Worm (Caenorhabditis elegans) whole organism, L4 larva: Measurements from ENCODE around the gene idpa-1.

Experiments
- Y5F2A.4 ChIP-seq: fragments of 200-800 bp; sonication (Bioruptor generic); optimal IDR thresholded peaks from 2 replicates; lab custom pipeline; 2018; ENCODE audit warnings: mild to moderate bottlenecking, missing genetic modification characterization, missing compliant biosample characterization
- aha-1 ChIP-seq: fragments of 150-350 bp; peaks from one replicate; lab custom pipeline; 2014; ENCODE audit warnings: missing biosample characterization, missing genetic modification characterization
- ama-1 ChIP-seq: fragments of 150-350 bp; optimal IDR thresholded peaks from 2 replicates; lab custom pipeline; 2014; ENCODE audit warnings: inconsistent platforms, mixed read lengths
- daf-12 ChIP-seq: fragments of 150-350 bp; optimal IDR thresholded peaks from 2 replicates; lab custom pipeline; 2014; ENCODE audit warnings: missing biosample characterization, missing genetic modification reagents, missing genetic modification characterization
- dmd-8 ChIP-seq: fragments of 200-800 bp; sonication (Bioruptor generic); IDR thresholded peaks from 2 replicates; pipeline ENCODE4 v1.3.6; 2022; ENCODE audit warnings: missing genetic modification characterization, missing compliant biosample characterization
- lin-15B ChIP-seq: fragments of 150-350 bp; sonication (generic microtip); optimal IDR thresholded peaks from 3 replicates; lab custom pipeline; 2014; ENCODE audit warnings: missing biosample characterization, missing genetic modification characterization
- lsy-2 ChIP-seq, 2 experiments: fragments of 150-350 bp in 1 of 2; sonication (generic microtip) in 1 of 2; optimal IDR thresholded peaks; 2 replicates each; lab custom pipeline; 2014 to 2017; ENCODE audit warnings: missing biosample characterization in 2 of 2, missing genetic modification characterization in 2 of 2
- nhr-111 ChIP-seq: fragments of 200-800 bp; sonication (Bioruptor generic); optimal IDR thresholded peaks from 2 replicates; lab custom pipeline; 2018; ENCODE audit warnings: mild to moderate bottlenecking, missing genetic modification characterization, missing compliant biosample characterization
- nhr-41 ChIP-seq: fragments of 200-800 bp; sonication (Bioruptor generic); IDR thresholded peaks from 2 replicates; pipeline ENCODE4 v1.3.6; 2022; ENCODE audit warnings: missing genetic modification reagents, missing genetic modification characterization, missing compliant biosample characterization
- nhr-77 ChIP-seq: fragments of 150-350 bp; optimal IDR thresholded peaks from 2 replicates; lab custom pipeline; 2014; ENCODE audit warnings: missing biosample characterization, missing genetic modification characterization
- rbr-2 ChIP-seq: sonication (generic microtip); optimal IDR thresholded peaks from 2 replicates; lab custom pipeline; 2016; ENCODE audit warnings: missing genotype, missing genetic modification characterization, missing compliant biosample characterization
- unc-62 ChIP-seq, 3 experiments: fragments of 150-350 bp in 1 of 3; sonication (generic microtip); optimal IDR thresholded peaks in 2 of 3; peaks in 1 of 3; 1 replicate in 1 of 3; 2 replicates in 2 of 3; lab custom pipeline; 2014 to 2017; ENCODE audit warnings: missing biosample characterization in 3 of 3, missing genetic modification characterization in 3 of 3, missing genetic modification reagents in 3 of 3, missing genotype in 1 of 3
- zag-1 ChIP-seq: fragments of 150-350 bp; optimal IDR thresholded peaks from 2 replicates; lab custom pipeline; 2014; ENCODE audit warnings: missing biosample characterization, missing genetic modification characterization

DNA sequence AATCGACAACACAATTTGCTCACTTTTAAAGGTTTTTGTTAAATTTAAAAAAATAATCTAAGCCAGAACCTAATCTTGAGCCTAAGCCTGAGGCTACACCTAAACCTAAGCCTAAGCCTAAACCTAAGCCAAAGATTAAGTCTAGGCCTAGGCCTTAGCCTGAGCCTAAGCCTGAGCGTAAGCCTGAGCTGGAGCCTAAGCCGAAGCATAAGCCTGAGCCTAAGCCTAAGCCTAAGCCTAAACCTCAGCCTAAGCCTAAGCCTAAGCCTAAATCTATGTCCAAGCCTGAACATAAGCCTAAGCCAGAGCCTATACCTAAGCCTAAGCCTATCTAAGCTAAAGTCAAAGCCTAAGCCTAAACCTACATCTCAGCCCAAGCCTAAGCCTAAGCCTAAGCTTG lies 36.8 kb upstream of the idpa-1 start:
- no peak for TF ChIP-seq aha-1 (tag; lab: Kevin White, UChicago)
- no peak for TF ChIP-seq zag-1 (tag; lab: Kevin White, UChicago)
- TF ChIP-seq lin-15B (tag; lab: Kevin White, UChicago) = no peak
- no peak for TF ChIP-seq daf-12
- TF ChIP-seq rbr-2 = no peak
- no peak for TF ChIP-seq lsy-2 (tag; optimal IDR thresholded peaks at IDR 0.05; lab: Kevin White, UChicago)
- TF ChIP-seq nhr-41 = no peak
- TF ChIP-seq dmd-8 (GFP tag; lab: Robert Waterston, UW) = no peak
- TF ChIP-seq nhr-111 (GFP tag; lab: Kevin White, UChicago) = no peak
- no peak for TF ChIP-seq Y5F2A.4 (GFP tag; lab: Kevin White, UChicago)
- TF ChIP-seq nhr-77 (tag; lab: Kevin White, UChicago) = no peak
- no peak for TF ChIP-seq ama-1 (lab: Kevin White, UChicago)
- no peak for TF ChIP-seq unc-62 (GFP tag; optimal IDR thresholded peaks at IDR 0.05 in 1 of 2; lab: Kevin White, UChicago)
- no peak for TF ChIP-seq unc-62 (tag; optimal IDR thresholded peaks at IDR 0.05; lab: Kevin White, UChicago)
